Fruit fly (Drosophila melanogaster) whole organism, embryonic: Measurements from ENCODE around the gene CG17996.

Experiments
- Antp ChIP-seq: fragments of 200-800 bp; sonication (Bioruptor generic); optimal IDR thresholded peaks from 3 replicates; lab custom pipeline; 2016; ENCODE audit warnings: missing biosample characterization, missing genetic modification characterization
- Awh ChIP-seq: fragments of 200-800 bp; sonication (Bioruptor generic); IDR thresholded peaks from 2 replicates; pipeline ENCODE4, ENCODE4 v1.3.6; 2022; ENCODE audit warnings: missing biosample characterization, missing genetic modification characterization
- B-H1 ChIP-seq: fragments of 200-800 bp; sonication (Bioruptor generic); IDR thresholded peaks from 3 replicates; pipeline ENCODE4 v1.3.6; 2022; ENCODE audit warnings: missing biosample characterization, missing genetic modification characterization
- CG10147 ChIP-seq: fragments of 200-800 bp; sonication (Bioruptor generic); optimal IDR thresholded peaks from 2 replicates; lab custom pipeline; 2019; ENCODE audit warnings: missing biosample characterization, mild to moderate bottlenecking, missing genetic modification characterization, moderate library complexity
- CG12104 ChIP-seq: fragments of 200-800 bp; sonication (Bioruptor generic); optimal IDR thresholded peaks from 3 replicates; lab custom pipeline; 2016; ENCODE audit warnings: missing biosample characterization, missing genetic modification characterization
- CG12299 ChIP-seq: fragments of 200-800 bp; sonication (Bioruptor generic); optimal IDR thresholded peaks from 2 replicates; lab custom pipeline; 2018; ENCODE audit warnings: missing biosample characterization, mild to moderate bottlenecking, missing genetic modification characterization
- CG13296 ChIP-seq: fragments of 200-800 bp; sonication (Bioruptor generic); optimal IDR thresholded peaks from 3 replicates; lab custom pipeline; 2018; ENCODE audit warnings: missing biosample characterization, mild to moderate bottlenecking, missing genetic modification characterization
- CG13894 ChIP-seq: fragments of 200-800 bp; sonication (Bioruptor generic); optimal IDR thresholded peaks from 3 replicates; lab custom pipeline; 2018; ENCODE audit warnings: missing biosample characterization, mild to moderate bottlenecking, missing genetic modification characterization, moderate library complexity
- CG14014 ChIP-seq: fragments of 200-800 bp; sonication (Bioruptor generic); IDR thresholded peaks from 2 replicates; pipeline ENCODE4 v1.3.6; 2022; ENCODE audit warnings: missing biosample characterization, missing genetic modification characterization
- CG15601 ChIP-seq: fragments of 200-800 bp; sonication (Bioruptor generic); optimal IDR thresholded peaks from 3 replicates; lab custom pipeline; 2019; ENCODE audit warnings: missing biosample characterization, mild to moderate bottlenecking, missing genetic modification characterization, moderate library complexity
- CG15696 ChIP-seq: fragments of 200-800 bp; sonication (Bioruptor generic); optimal IDR thresholded peaks from 2 replicates; lab custom pipeline; 2019; ENCODE audit warnings: missing biosample characterization, mild to moderate bottlenecking, missing genetic modification characterization, moderate library complexity
- CG17328 ChIP-seq: fragments of 200-800 bp; sonication (Bioruptor generic); IDR thresholded peaks from 2 replicates; pipeline ENCODE4 v1.3.6; 2022; ENCODE audit warnings: missing biosample characterization, missing genetic modification characterization
- CG17361 ChIP-seq: fragments of 200-800 bp; sonication (Bioruptor generic); IDR thresholded peaks from 3 replicates; pipeline ENCODE4 v1.3.6; 2022; ENCODE audit warnings: missing biosample characterization, missing genetic modification characterization
- CG17802 ChIP-seq: fragments of 200-800 bp; sonication (Bioruptor generic); optimal IDR thresholded peaks from 2 replicates; lab custom pipeline; 2018; ENCODE audit warnings: missing biosample characterization, mild to moderate bottlenecking, missing genetic modification characterization, moderate library complexity
- CG1792 ChIP-seq: fragments of 200-800 bp; sonication (Bioruptor generic); optimal IDR thresholded peaks from 2 replicates; lab custom pipeline; 2016; ENCODE audit warnings: missing biosample characterization, missing genetic modification characterization
- CG2199 ChIP-seq: fragments of 200-800 bp; sonication (Bioruptor generic); IDR thresholded peaks from 3 replicates; pipeline ENCODE4 v1.3.6; 2022; ENCODE audit warnings: missing biosample characterization, missing genetic modification characterization
- CG3163 ChIP-seq: fragments of 200-800 bp; sonication (Bioruptor generic); optimal IDR thresholded peaks from 3 replicates; lab custom pipeline; 2016; ENCODE audit warnings: missing biosample characterization, missing genetic modification characterization
- CG3726 ChIP-seq: fragments of 200-800 bp; sonication (Bioruptor generic); IDR thresholded peaks from 3 replicates; pipeline ENCODE4, ENCODE4 v1.3.6; 2022; ENCODE audit warnings: missing biosample characterization, missing genetic modification characterization
- CG4404 ChIP-seq: fragments of 200-800 bp; sonication (Bioruptor generic); IDR thresholded peaks from 2 replicates; pipeline ENCODE4 v1.3.6; 2022; ENCODE audit warnings: missing biosample characterization, missing genetic modification characterization
- CG6765 ChIP-seq: fragments of 200-800 bp; sonication (Bioruptor generic); optimal IDR thresholded peaks from 3 replicates; lab custom pipeline; 2017; ENCODE audit warnings: missing biosample characterization, mild to moderate bottlenecking, missing genetic modification characterization
- CG7745 ChIP-seq: fragments of 200-800 bp; sonication (Bioruptor generic); optimal IDR thresholded peaks from 2 replicates; lab custom pipeline; 2018; ENCODE audit warnings: missing biosample characterization, mild to moderate bottlenecking, missing genetic modification characterization, moderate library complexity
- CHES-1-like ChIP-seq: fragments of 200-800 bp; sonication (Bioruptor generic); optimal IDR thresholded peaks from 2 replicates; lab custom pipeline; 2016; ENCODE audit warnings: missing biosample characterization, missing genetic modification characterization
- Dref ChIP-seq: fragments of 200-800 bp; sonication (Bioruptor generic); IDR thresholded peaks from 2 replicates; pipeline ENCODE4 v1.3.6; 2022; ENCODE audit warnings: missing biosample characterization, missing genetic modification characterization
- Drgx ChIP-seq: fragments of 200-800 bp; sonication (Bioruptor generic); IDR thresholded peaks from 2 replicates; pipeline ENCODE4 v1.3.6; 2022; ENCODE audit warnings: missing biosample characterization, missing genetic modification characterization
- H2.0 ChIP-seq: fragments of 200-800 bp; sonication (Bioruptor generic); IDR thresholded peaks from 2 replicates; pipeline ENCODE4 v1.3.6; 2022; ENCODE audit warnings: missing biosample characterization, missing genetic modification characterization
- HHEX ChIP-seq: fragments of 200-800 bp; sonication (Bioruptor generic); optimal IDR thresholded peaks from 3 replicates; lab custom pipeline; 2017; ENCODE audit warnings: missing biosample characterization, mild to moderate bottlenecking, missing genetic modification characterization, missing genetic modification reagents
- Hsf ChIP-seq: fragments of 200-800 bp; sonication (Bioruptor generic); optimal IDR thresholded peaks from 3 replicates; lab custom pipeline; 2016; ENCODE audit warnings: missing biosample characterization, missing genetic modification characterization
- Lhr ChIP-seq: fragments of 200-800 bp; sonication (Bioruptor generic); optimal IDR thresholded peaks from 3 replicates; lab custom pipeline; 2017; ENCODE audit warnings: mild to moderate bottlenecking, missing biosample characterization, missing genetic modification reagents, missing genetic modification characterization
- MESR4 ChIP-seq: fragments of 200-800 bp; sonication (Bioruptor generic); optimal IDR thresholded peaks from 2 replicates; lab custom pipeline; 2018; ENCODE audit warnings: missing biosample characterization, mild to moderate bottlenecking, missing genetic modification characterization, moderate library complexity
- Meics ChIP-seq: fragments of 200-800 bp; sonication (Bioruptor generic); optimal IDR thresholded peaks from 2 replicates; lab custom pipeline; 2017; ENCODE audit warnings: missing biosample characterization, mild to moderate bottlenecking, missing genetic modification characterization
- Nf-YC ChIP-seq: fragments of 200-800 bp; optimal IDR thresholded peaks from 3 replicates; lab custom pipeline; 2019; ENCODE audit warnings: missing biosample characterization, mild to moderate bottlenecking, missing genetic modification characterization, moderate library complexity
- Oli ChIP-seq: fragments of 200-800 bp; sonication (Bioruptor generic); optimal IDR thresholded peaks from 2 replicates; lab custom pipeline; 2018; ENCODE audit warnings: missing biosample characterization, mild to moderate bottlenecking, missing genetic modification characterization, moderate library complexity
- Poxn ChIP-seq: fragments of 200-800 bp; sonication (Bioruptor generic); IDR thresholded peaks from 2 replicates; pipeline ENCODE4 v1.3.6; 2022; ENCODE audit warnings: missing biosample characterization, missing genetic modification characterization
- Scr ChIP-seq: fragments of 200-800 bp; sonication (Bioruptor generic); IDR thresholded peaks from 2 replicates; pipeline ENCODE4 v1.3.6; 2022; ENCODE audit warnings: missing biosample characterization, missing genetic modification characterization; ENCODE audit not compliant: partially characterized antibody
- Stat92E ChIP-seq, 3 experiments: fragments of >200 bp in 2 of 3; fragments of 200-800 bp in 1 of 3; sonication (Bioruptor generic) in 1 of 3; optimal IDR thresholded peaks; 2 replicates each; lab custom pipeline; 2017 to 2019; ENCODE audit warnings: missing biosample characterization in 3 of 3, missing genetic modification characterization in 3 of 3, mild to moderate bottlenecking in 1 of 3, moderate library complexity in 1 of 3
- ato ChIP-seq: fragments of 200-800 bp; sonication (Bioruptor generic); IDR thresholded peaks from 2 replicates; pipeline ENCODE4 v1.3.6; 2022; ENCODE audit warnings: missing biosample characterization, missing genetic modification characterization; ENCODE audit not compliant: partially characterized antibody
- az2 ChIP-seq: fragments of 200-800 bp; sonication (Bioruptor generic); optimal IDR thresholded peaks from 3 replicates; lab custom pipeline; 2016; ENCODE audit warnings: missing biosample characterization, missing genetic modification characterization
- croc ChIP-seq: fragments of 200-800 bp; sonication (Bioruptor generic); conservative IDR thresholded peaks from 3 replicates; pipeline ENCODE4 v1.3.6; 2022; ENCODE audit warnings: missing biosample characterization, missing genetic modification characterization
- dpn ChIP-seq, 2 experiments: fragments of 200-800 bp; sonication (Bioruptor generic); optimal IDR thresholded peaks; 3 replicates each; lab custom pipeline; 2016; ENCODE audit warnings: missing biosample characterization in 2 of 2, missing genetic modification characterization in 2 of 2
- gcm ChIP-seq: fragments of 200-800 bp; sonication (Bioruptor generic); optimal IDR thresholded peaks from 2 replicates; lab custom pipeline; 2019; ENCODE audit warnings: missing biosample characterization, mild to moderate bottlenecking, missing genetic modification characterization, moderate library complexity
- grn ChIP-seq: fragments of 200-800 bp; sonication (Bioruptor generic); optimal IDR thresholded peaks from 3 replicates; lab custom pipeline; 2017; ENCODE audit warnings: missing biosample characterization, missing genetic modification characterization
- gro ChIP-seq: fragments of 200-800 bp; sonication (Bioruptor generic); optimal IDR thresholded peaks from 2 replicates; lab custom pipeline; 2016; ENCODE audit warnings: missing biosample characterization, missing genetic modification characterization
- gt ChIP-seq: fragments of 200-800 bp; sonication (Bioruptor generic); IDR thresholded peaks from 2 replicates; pipeline ENCODE4 v1.3.6; 2022; ENCODE audit warnings: missing biosample characterization, missing genetic modification characterization
- nau ChIP-seq: fragments of 200-800 bp; sonication (Bioruptor generic); optimal IDR thresholded peaks from 3 replicates; lab custom pipeline; 2017; ENCODE audit warnings: missing biosample characterization, mild to moderate bottlenecking, missing genetic modification characterization, missing genetic modification reagents
- nom ChIP-seq: fragments of 200-800 bp; sonication (Bioruptor generic); optimal IDR thresholded peaks from 2 replicates; lab custom pipeline; 2017; ENCODE audit warnings: missing biosample characterization, missing genetic modification characterization, mild to moderate bottlenecking, moderate library complexity, missing genetic modification reagents
- odd ChIP-seq: fragments of 200-800 bp; sonication (Bioruptor generic); optimal IDR thresholded peaks from 2 replicates; lab custom pipeline; 2017; ENCODE audit warnings: missing biosample characterization, mild to moderate bottlenecking, missing genetic modification characterization
- pho ChIP-seq: fragments of 200-800 bp; sonication (Bioruptor generic); optimal IDR thresholded peaks from 2 replicates; lab custom pipeline; 2016; ENCODE audit warnings: missing biosample characterization, missing genetic modification characterization
- salm ChIP-seq: fragments of 200-800 bp; sonication (Bioruptor generic); optimal IDR thresholded peaks from 2 replicates; lab custom pipeline; 2018; ENCODE audit warnings: missing biosample characterization, mild to moderate bottlenecking, missing genetic modification characterization
- shn ChIP-seq: fragments of 200-800 bp; sonication (Bioruptor generic); optimal IDR thresholded peaks from 3 replicates; lab custom pipeline; 2016; ENCODE audit warnings: missing biosample characterization, missing genetic modification characterization
- sima ChIP-seq: fragments of 200-800 bp; sonication (Bioruptor generic); optimal IDR thresholded peaks from 2 replicates; lab custom pipeline; 2016; ENCODE audit warnings: missing biosample characterization, missing genetic modification characterization
- tin ChIP-seq: fragments of 200-800 bp; sonication (Bioruptor generic); optimal IDR thresholded peaks from 3 replicates; lab custom pipeline; 2016; ENCODE audit warnings: missing biosample characterization, missing genetic modification characterization

The CG17996 gene

dm6 chr2L:16703753-16704152 lies 27.1 kb downstream of the CG17996 start (continued):
- TF ChIP-seq Lhr (no peak), pho (GFP tag; lab: Kevin White, UChicago) (peak; percentile 8), CG17361 (GFP tag; lab: Robert Waterston, UW) (no peak), Nf-YC (tag; lab: Kevin White, UChicago) (no peak), tin (GFP tag; lab: Kevin White, UChicago) (peak; percentile 34), gro (GFP tag; lab: Kevin White, UChicago) (peak; percentile 72), HHEX (GFP tag; lab: Kevin White, UChicago) (no peak), CG2199 (GFP tag; lab: Robert Waterston, UW) (no peak), CG13894 (tag; lab: Kevin White, UChicago) (no peak), CG15601 (tag; lab: Kevin White, UChicago) (peak; percentile 7), dpn (GFP tag; optimal IDR thresholded peaks at IDR 0.05; lab: Kevin White, UChicago) (peak; percentile 48 to 54), B-H1 (GFP tag; lab: Robert Waterston, UW) (no peak), ato (GFP tag; lab: Robert Waterston, UW) (no peak), CG6765 (GFP tag; lab: Kevin White, UChicago) (no peak), nom (no peak), Hsf (GFP tag; lab: Kevin White, UChicago) (peak; percentile 40), odd (GFP tag; lab: Kevin White, UChicago) (no peak), CG12299 (tag; lab: Kevin White, UChicago) (peak; percentile 11), shn (GFP tag; lab: Kevin White, UChicago) (no peak), Drgx (GFP tag; lab: Robert Waterston, UW) (no peak), Stat92E (GFP tag; optimal IDR thresholded peaks at IDR 0.05; lab: Kevin White, UChicago) (no peak), az2 (GFP tag; lab: Kevin White, UChicago) (peak; percentile 31), Scr (GFP tag; lab: Robert Waterston, UW) (no peak), CG7745 (tag; lab: Kevin White, UChicago) (no peak), Meics (GFP tag; lab: Kevin White, UChicago) (no peak), CG4404 (GFP tag; lab: Robert Waterston, UW) (no peak), CG10147 (peak; percentile 49), Oli (peak; percentile 55), Awh (no peak), gcm (no peak), CG17328 (GFP tag; lab: Robert Waterston, UW) (no peak; the same call in 1 of the 2 replicates), CG1792 (GFP tag; lab: Kevin White, UChicago) (no peak), nau (GFP tag; lab: Kevin White, UChicago) (no peak), Poxn (GFP tag; lab: Robert Waterston, UW) (no peak), CG14014 (GFP tag; lab: Robert Waterston, UW) (peak; percentile 21; the same call in 1 of the 2 replicates), croc (GFP tag; lab: Robert Waterston, UW) (no peak), sima (GFP tag; lab: Kevin White, UChicago) (no peak), CG17802 (tag; lab: Kevin White, UChicago) (no peak), Dref (GFP tag; lab: Robert Waterston, UW) (peak; percentile 59), MESR4 (GFP tag; lab: Kevin White, UChicago) (no peak), CG15696 (tag; lab: Kevin White, UChicago) (no peak), CG13296 (GFP tag; lab: Kevin White, UChicago) (no peak), grn (GFP tag; lab: Kevin White, UChicago) (no peak), gt (no peak), CHES-1-like (GFP tag; lab: Kevin White, UChicago) (no peak), CG12104 (peak; percentile 43), CG3726 (GFP tag; lab: Robert Waterston, UW) (no peak), Antp (GFP tag; lab: Kevin White, UChicago) (no peak), salm (tag; lab: Kevin White, UChicago) (no peak), CG3163 (GFP tag; lab: Kevin White, UChicago) (peak; percentile 8), H2.0 (GFP tag; lab: Robert Waterston, UW) (no peak)
